Worm (Caenorhabditis elegans): ENCODE results near the gene ZK353.9.

- TF ChIP-seq med-1 (GFP tag; optimal IDR thresholded peaks at IDR 0.05; ENCODE audit: insufficient read depth) (no peak), flt-1 (GFP tag; IDR thresholded peaks at IDR 0.05) (no peak), ref-1 (GFP tag; conservative IDR thresholded peaks at IDR 0.05) (no peak), klf-2 (GFP tag; conservative IDR thresholded peaks at IDR 0.05) (no peak), tab-1 (GFP tag; IDR thresholded peaks at IDR 0.05) (no peak), T22C8.4 (GFP tag; IDR thresholded peaks at IDR 0.05) (no peak), ztf-23 (GFP tag; IDR thresholded peaks at IDR 0.05) (no peak)
Measured at ce11 chrIII:8446534-8446933, 37.2 kb downstream of the ZK353.9 start, which contains the start of gene hsp-110.

Measured in whole organism, midembryonic.